Worm (Caenorhabditis elegans) whole organism, L1 larva: ENCODE data around the gene cutl-23.

ENCODE experiments used
- C16A3.4 ChIP-seq: fragments of 150-350 bp; optimal IDR thresholded peaks from 2 replicates; lab custom pipeline; 2014; ENCODE audit warnings: missing biosample characterization, missing genetic modification characterization
- aly-2 ChIP-seq: fragments of 150-350 bp; optimal IDR thresholded peaks from 2 replicates; lab custom pipeline; 2014; ENCODE audit warnings: missing biosample characterization, missing genetic modification characterization
- blmp-1 ChIP-seq: fragments of 150-350 bp; optimal IDR thresholded peaks from 2 replicates; lab custom pipeline; 2014; ENCODE audit warnings: missing biosample characterization, missing genetic modification characterization
- ceh-8 ChIP-seq: fragments of 200-800 bp; sonication (Bioruptor generic); optimal IDR thresholded peaks from 2 replicates; lab custom pipeline; 2018; ENCODE audit warnings: mild to moderate bottlenecking, missing genetic modification characterization, moderate library complexity, missing compliant biosample characterization
- ceh-88 ChIP-seq: fragments of 200-800 bp; sonication (Bioruptor generic); IDR thresholded peaks from 2 replicates; pipeline ENCODE4 v1.3.6; 2022; ENCODE audit warnings: missing genetic modification characterization, missing compliant biosample characterization
- efl-3 ChIP-seq: fragments of 200-800 bp; sonication (Bioruptor generic); optimal IDR thresholded peaks from 2 replicates; lab custom pipeline; 2018; ENCODE audit warnings: mild to moderate bottlenecking, missing genetic modification characterization, missing compliant biosample characterization
- ets-5 ChIP-seq: fragments of 200-800 bp; sonication (Bioruptor generic); IDR thresholded peaks from 2 replicates; pipeline ENCODE4 v1.3.6; 2022; ENCODE audit warnings: missing genetic modification characterization, missing compliant biosample characterization
- isw-1 ChIP-seq: fragments of 200-800 bp; sonication (Bioruptor generic); IDR thresholded peaks from 2 replicates; pipeline ENCODE4 v1.3.6; 2022; ENCODE audit warnings: missing genetic modification characterization, missing compliant biosample characterization
- lin-14 ChIP-seq: fragments of 200-800 bp; sonication (Bioruptor generic); optimal IDR thresholded peaks from 2 replicates; lab custom pipeline; 2018; ENCODE audit warnings: mild to moderate bottlenecking, missing genetic modification characterization, moderate library complexity, missing compliant biosample characterization
- lir-3 ChIP-seq: sonication (generic microtip); optimal IDR thresholded peaks from 2 replicates; lab custom pipeline; 2016; ENCODE audit warnings: mild to moderate bottlenecking, missing genetic modification characterization, moderate library complexity, missing compliant biosample characterization; ENCODE audit not compliant: poor library complexity
- mep-1 ChIP-seq: fragments of 150-350 bp; optimal IDR thresholded peaks from 2 replicates; lab custom pipeline; 2014; ENCODE audit warnings: missing biosample characterization, missing genetic modification characterization
- nhr-19 ChIP-seq: fragments of 200-800 bp; sonication (Bioruptor generic); conservative IDR thresholded peaks from 2 replicates; pipeline ENCODE4 v1.3.6; 2022; ENCODE audit warnings: missing genetic modification characterization, missing compliant biosample characterization
- pag-3 ChIP-seq: sonication (generic microtip); optimal IDR thresholded peaks from 2 replicates; lab custom pipeline; 2017; ENCODE audit warnings: missing genetic modification characterization, mild to moderate bottlenecking, missing compliant biosample characterization, antibody characterized with exemption, borderline replicate concordance; ENCODE audit not compliant: insufficient read depth
- pax-3 ChIP-seq: fragments of 200-800 bp; sonication (Bioruptor generic); optimal IDR thresholded peaks from 2 replicates; lab custom pipeline; 2018; ENCODE audit warnings: mild to moderate bottlenecking, missing genetic modification characterization, moderate library complexity, missing compliant biosample characterization
- pqm-1 ChIP-seq: sonication (generic microtip); optimal IDR thresholded peaks from 3 replicates; lab custom pipeline; 2017; ENCODE audit warnings: missing biosample characterization, missing genetic modification characterization
- rnt-1 ChIP-seq: sonication (generic microtip); optimal IDR thresholded peaks from 2 replicates; lab custom pipeline; 2016; ENCODE audit warnings: mild to moderate bottlenecking, missing genetic modification characterization, moderate library complexity, missing compliant biosample characterization
- snu-23 ChIP-seq: sonication (generic microtip); optimal IDR thresholded peaks from 2 replicates; lab custom pipeline; 2016; ENCODE audit warnings: missing genetic modification characterization, missing compliant biosample characterization
- swsn-7 ChIP-seq: sonication (generic microtip); optimal IDR thresholded peaks from 2 replicates; lab custom pipeline; 2016; ENCODE audit warnings: missing genetic modification characterization, missing compliant biosample characterization
- unc-30 ChIP-seq: sonication (generic microtip); optimal IDR thresholded peaks from 2 replicates; lab custom pipeline; 2017; ENCODE audit warnings: missing biosample characterization, missing genetic modification characterization
- unc-62 ChIP-seq: fragments of 150-350 bp; optimal IDR thresholded peaks from 2 replicates; lab custom pipeline; 2014; ENCODE audit warnings: missing biosample characterization, missing genetic modification reagents, missing genetic modification characterization
- unc-86 ChIP-seq: sonication (generic microtip); optimal IDR thresholded peaks from 2 replicates; lab custom pipeline; 2016; ENCODE audit warnings: missing genetic modification characterization, missing compliant biosample characterization

Gene cutl-23

ce11 chrIII:5815932-5816331, 45.9 kb downstream of the cutl-23 start, which contains the start of gene sma-4:
Gene sma-4 (plus strand): TSS chrIII:5816232.
- TF ChIP-seq C16A3.4 (no peak), pax-3 (no peak), pag-3 (no peak), ceh-88 (no peak), lin-14 (GFP tag; lab: Kevin White, UChicago) (no peak), pqm-1 (tag; lab: Kevin White, UChicago) (no peak), nhr-19 (GFP tag; lab: Robert Waterston, UW) (no peak), efl-3 (GFP tag; lab: Kevin White, UChicago) (no peak), swsn-7 (no peak), rnt-1 (tag; lab: Kevin White, UChicago) (no peak), mep-1 (tag; lab: Kevin White, UChicago) (no peak), ets-5 (GFP tag; lab: Robert Waterston, UW) (no peak), blmp-1 (tag; lab: Kevin White, UChicago) (no peak), unc-62 (GFP tag; lab: Kevin White, UChicago) (no peak), ceh-8 (no peak), aly-2 (tag; lab: Kevin White, UChicago) (no peak)
- TF ChIP-seq, all 84 proteins: peak for 0

- TF ChIP-seq unc-86 (tag; lab: Kevin White, UChicago) (peak; percentile 18), isw-1 (no peak), lin-14 (GFP tag; lab: Kevin White, UChicago) (peak; percentile 56)
Measured at ce11 chrIII:5822816-5823215, 52.8 kb downstream of the cutl-23 start.

- no peak for TF ChIP-seq snu-23 (GFP tag; lab: Kevin White, UChicago)
- TF ChIP-seq swsn-7: no peak
- no peak for TF ChIP-seq lir-3 (tag; lab: Kevin White, UChicago)
- TF ChIP-seq unc-30 (tag; lab: Kevin White, UChicago): no peak
- no peak for TF ChIP-seq aly-2 (tag; lab: Kevin White, UChicago)
- TF ChIP-seq, all 84 proteins: peak for 0
Measured at ce11 chrIII:5823617-5824016, 53.6 kb downstream of the cutl-23 start, which contains the start of gene R12B2.8. Gene R12B2.8 (plus strand): TSS chrIII:5823917.
